Worm (Caenorhabditis elegans) whole organism, midembryonic: ENCODE data around the gene Y11D7A.19.
"Not testable (repeated sequence)": the region's sequence is repeated elsewhere in the genome, so short reads cannot be mapped to it uniquely, and the experiment has no call there.

Experiments used
- T22C8.4 ChIP-seq: fragments of 200-800 bp; sonication (Bioruptor generic); IDR thresholded peaks from 2 replicates; pipeline ENCODE4 v1.3.6; 2022; ENCODE audit warnings: missing genetic modification characterization, missing compliant biosample characterization
- cog-1 ChIP-seq: sonication (generic microtip); optimal IDR thresholded peaks from 2 replicates; lab custom pipeline; 2016; ENCODE audit warnings: missing genetic modification characterization, missing compliant biosample characterization
- flt-1 ChIP-seq: fragments of 200-800 bp; sonication (Bioruptor generic); IDR thresholded peaks from 2 replicates; pipeline ENCODE4 v1.3.6; 2022; ENCODE audit warnings: missing genetic modification characterization, missing compliant biosample characterization
- klf-2 ChIP-seq: fragments of 200-800 bp; sonication (Bioruptor generic); conservative IDR thresholded peaks from 2 replicates; pipeline ENCODE4 v1.3.6; 2022; ENCODE audit warnings: missing genetic modification reagents, missing genetic modification characterization, missing compliant biosample characterization
- ref-1 ChIP-seq: fragments of 200-800 bp; sonication (Bioruptor generic); conservative IDR thresholded peaks from 2 replicates; pipeline ENCODE4 v1.3.6; 2022; ENCODE audit warnings: missing genetic modification reagents, missing genetic modification characterization, missing compliant biosample characterization
- tab-1 ChIP-seq: fragments of 200-800 bp; sonication (Bioruptor generic); IDR thresholded peaks from 2 replicates; pipeline ENCODE4 v1.3.6; 2022; ENCODE audit warnings: missing genetic modification characterization, missing compliant biosample characterization
- ztf-29 ChIP-seq: fragments of 200-800 bp; sonication (Bioruptor generic); IDR thresholded peaks from 2 replicates; pipeline ENCODE4 v1.3.6; 2022; ENCODE audit warnings: missing genetic modification reagents, missing genetic modification characterization, missing compliant biosample characterization

ce11 chrIV:9293825-9294224 lies 27.5 kb upstream of the Y11D7A.19 start, which contains the start of gene nhr-264:
- TF ChIP-seq klf-2; ref-1 (GFP tag; lab: Robert Waterston, UW); flt-1; T22C8.4 (GFP tag; lab: Robert Waterston, UW); tab-1 (GFP tag; lab: Robert Waterston, UW); ztf-29 (GFP tag; lab: Robert Waterston, UW); cog-1 (tag; lab: Kevin White, UChicago): not testable (repeated sequence)
